Worm (Caenorhabditis elegans) whole organism, mixed stage, embryonic: ENCODE results near the gene F41E6.12.

ENCODE experiments used
- ceh-39 ChIP-seq: fragments of 150-350 bp; optimal IDR thresholded peaks from 2 replicates; lab custom pipeline; 2014; ENCODE audit warnings: missing biosample characterization, missing genetic modification characterization
- lin-13 ChIP-seq: fragments of 150-350 bp; optimal IDR thresholded peaks from 2 replicates; lab custom pipeline; 2014; ENCODE audit warnings: missing biosample characterization, missing genetic modification characterization
- nhr-28 ChIP-seq: fragments of 150-350 bp; optimal IDR thresholded peaks from 2 replicates; lab custom pipeline; 2014; ENCODE audit warnings: missing biosample characterization, missing genetic modification characterization
- pha-4 ChIP-seq: fragments of 150-350 bp; optimal IDR thresholded peaks from 2 replicates; lab custom pipeline; 2018; ENCODE audit warnings: missing biosample characterization, missing genetic modification reagents, missing genetic modification characterization
- unc-39 ChIP-seq: fragments of 150-350 bp; optimal IDR thresholded peaks from 2 replicates; lab custom pipeline; 2014; ENCODE audit warnings: missing biosample characterization, missing genetic modification characterization
- ztf-11 ChIP-seq: fragments of 150-350 bp; optimal IDR thresholded peaks from 2 replicates; lab custom pipeline; 2014; ENCODE audit warnings: missing biosample characterization, missing genetic modification characterization

DNA sequence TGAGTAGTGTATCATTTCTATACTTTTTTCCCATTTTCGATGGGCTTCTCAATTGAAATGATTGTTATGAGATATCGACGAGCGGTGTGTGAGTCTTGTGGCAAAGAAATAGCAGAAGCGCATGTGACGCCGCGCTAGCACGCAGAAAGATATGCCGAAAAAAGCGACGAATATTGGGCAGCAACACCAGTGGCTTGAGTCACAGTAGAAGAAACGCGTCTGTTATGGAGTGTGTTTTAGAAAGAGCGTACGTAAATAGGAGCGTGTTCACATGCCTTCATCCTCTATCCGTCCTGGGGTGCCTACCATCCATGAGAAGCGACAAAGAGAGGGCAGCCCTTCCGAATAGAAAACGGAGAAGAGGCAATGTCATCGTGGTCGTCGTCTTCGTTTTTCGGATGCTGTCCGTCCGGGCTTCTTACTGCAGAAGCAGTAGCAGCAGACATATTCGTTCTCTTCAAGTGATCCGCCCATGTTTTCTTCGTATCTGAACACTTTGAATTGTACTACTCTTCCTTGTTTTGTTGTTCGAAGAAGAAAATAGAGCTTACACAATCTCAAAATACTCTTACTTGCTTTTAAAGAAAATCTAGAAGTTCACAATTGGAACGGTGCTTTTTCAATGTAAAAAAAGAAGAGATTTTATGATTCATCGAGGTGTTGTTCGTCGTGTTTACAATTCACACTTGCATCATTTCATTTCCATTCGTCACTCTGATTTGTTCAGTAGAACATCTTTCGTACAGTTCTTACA is 19.0 kb downstream of the F41E6.12 start:
- TF ChIP-seq nhr-28 (tag; lab: Kevin White, UChicago), result no peak
- no peak for TF ChIP-seq ceh-39 (tag; lab: Kevin White, UChicago)
- TF ChIP-seq ztf-11 (tag; lab: Kevin White, UChicago), result no peak
- TF ChIP-seq lin-13 (tag; lab: Kevin White, UChicago), result no peak
- TF ChIP-seq pha-4 (tag; lab: Kevin White, UChicago), result no peak
- TF ChIP-seq unc-39 (tag; lab: Kevin White, UChicago), result no peak
